Fruit fly (Drosophila melanogaster) whole organism, wandering third instar larva: ENCODE measurements around the gene CG4042.

Experiments
- Abd-B ChIP-seq: fragments of >200 bp; optimal IDR thresholded peaks from 2 replicates; lab custom pipeline; 2017; ENCODE audit warnings: missing biosample characterization, missing genetic modification characterization
- CG32264 ChIP-seq: fragments of 200-800 bp; sonication (Bioruptor generic); optimal IDR thresholded peaks from 2 replicates; lab custom pipeline; 2016; ENCODE audit warnings: missing biosample characterization, missing genetic modification characterization
- CrebA ChIP-seq: fragments of 200-800 bp; sonication (Bioruptor generic); optimal IDR thresholded peaks from 2 replicates; lab custom pipeline; 2016; ENCODE audit warnings: missing biosample characterization, mild to moderate bottlenecking, missing genetic modification characterization, borderline replicate concordance
- Dfd ChIP-seq: fragments of >200 bp; optimal IDR thresholded peaks from 2 replicates; lab custom pipeline; 2017; ENCODE audit warnings: missing biosample characterization, missing genetic modification characterization
- Dif ChIP-seq: fragments of 200-275, 200-300 bp; sonication (Bioruptor generic); optimal IDR thresholded peaks from 2 replicates; lab custom pipeline; 2018; ENCODE audit warnings: missing biosample characterization, missing genetic modification characterization; ENCODE audit not compliant: partially characterized antibody
- GATAd ChIP-seq: sonication (Bioruptor generic); optimal IDR thresholded peaks from 2 replicates; lab custom pipeline; 2016; ENCODE audit warnings: missing biosample characterization, missing genetic modification characterization
- HLH106 ChIP-seq: fragments of 200-800 bp; optimal IDR thresholded peaks from 3 replicates; lab custom pipeline; 2019; ENCODE audit warnings: missing biosample characterization, mild to moderate bottlenecking, missing genetic modification characterization, moderate library complexity
- Hr83 ChIP-seq: fragments of 200-300 bp; sonication (Bioruptor generic); optimal IDR thresholded peaks from 2 replicates; lab custom pipeline; 2016; ENCODE audit warnings: missing biosample characterization, mild to moderate bottlenecking, missing genetic modification characterization, moderate library complexity; ENCODE audit not compliant: poor library complexity, severe bottlenecking
- Jra ChIP-seq: sonication (Bioruptor generic); optimal IDR thresholded peaks from 2 replicates; lab custom pipeline; 2016; ENCODE audit warnings: missing biosample characterization, missing genetic modification characterization
- Myc ChIP-seq: fragments of >200 bp; optimal IDR thresholded peaks from 2 replicates; lab custom pipeline; 2017
- N ChIP-seq: fragments of >200 bp; optimal IDR thresholded peaks from 2 replicates; lab custom pipeline; 2018; ENCODE audit warnings: missing biosample characterization, missing external identifiers, missing genetic modification characterization
- OdsH ChIP-seq: fragments of 200-800 bp; sonication (Bioruptor generic); optimal IDR thresholded peaks from 2 replicates; lab custom pipeline; 2016; ENCODE audit warnings: missing biosample characterization, mild to moderate bottlenecking, missing genetic modification characterization
- Rel ChIP-seq, 2 experiments: fragments of 200-800 bp; sonication (Bioruptor generic) in 1 of 2; optimal IDR thresholded peaks; 2 replicates in 1 of 2; 3 replicates in 1 of 2; lab custom pipeline; 2016 to 2019; ENCODE audit warnings: mild to moderate bottlenecking in 2 of 2, missing biosample characterization in 2 of 2, missing genetic modification characterization in 2 of 2, moderate library complexity in 1 of 2
- Sp1 ChIP-seq: fragments of 200-800 bp; sonication (Bioruptor generic); optimal IDR thresholded peaks from 3 replicates; lab custom pipeline; 2019; ENCODE audit warnings: missing biosample characterization, mild to moderate bottlenecking, missing genetic modification characterization, moderate library complexity
- Vsx2 ChIP-seq: fragments of 200-300, 225-300 bp; sonication (Bioruptor generic); optimal IDR thresholded peaks from 2 replicates; lab custom pipeline; 2018; ENCODE audit warnings: missing biosample characterization, missing genetic modification characterization; ENCODE audit not compliant: partially characterized antibody
- br ChIP-seq: fragments of 200-800 bp; sonication (Bioruptor generic); optimal IDR thresholded peaks from 2 replicates; lab custom pipeline; 2016; ENCODE audit warnings: missing biosample characterization, missing genetic modification characterization
- brk ChIP-seq: fragments of 200-800 bp; sonication (Bioruptor generic); optimal IDR thresholded peaks from 2 replicates; lab custom pipeline; 2016; ENCODE audit warnings: missing biosample characterization, mild to moderate bottlenecking, missing genetic modification characterization
- dl ChIP-seq, 2 experiments: fragments of 175-275, 200-275 bp in 1 of 2; fragments of 200-275 bp in 1 of 2; sonication (Bioruptor generic); optimal IDR thresholded peaks; lab custom pipeline; 2018; ENCODE audit warnings: mild to moderate bottlenecking in 2 of 2, missing biosample characterization in 2 of 2, missing genetic modification characterization in 2 of 2, moderate library complexity in 2 of 2; ENCODE audit not compliant: partially characterized antibody in 2 of 2, insufficient read depth in 1 of 2
- ey ChIP-seq: fragments of 200-800 bp; sonication (Bioruptor generic); optimal IDR thresholded peaks from 2 replicates; lab custom pipeline; 2016; ENCODE audit warnings: missing biosample characterization, missing genetic modification characterization
- foxo ChIP-seq, 2 experiments: fragments of 200-800 bp; sonication (Bioruptor generic); optimal IDR thresholded peaks; 2 replicates in 1 of 2; 3 replicates in 1 of 2; lab custom pipeline; 2016 to 2017; ENCODE audit warnings: missing biosample characterization in 2 of 2, missing genetic modification characterization in 2 of 2
- fru ChIP-seq: fragments of 200-800 bp; sonication (Bioruptor generic); optimal IDR thresholded peaks from 3 replicates; lab custom pipeline; 2016; ENCODE audit warnings: missing biosample characterization, mild to moderate bottlenecking, missing genetic modification characterization
- h ChIP-seq: fragments of 200-800 bp; sonication (Bioruptor generic); optimal IDR thresholded peaks from 3 replicates; lab custom pipeline; 2016; ENCODE audit warnings: missing biosample characterization, mild to moderate bottlenecking, missing genetic modification characterization
- jim ChIP-seq: fragments of 175-275, 200-325 bp; sonication (Bioruptor generic); optimal IDR thresholded peaks from 2 replicates; lab custom pipeline; 2016; ENCODE audit warnings: missing biosample characterization, mild to moderate bottlenecking, missing genetic modification characterization
- lola ChIP-seq: fragments of >200 bp; optimal IDR thresholded peaks from 2 replicates; lab custom pipeline; 2017; ENCODE audit warnings: missing biosample characterization, missing genetic modification characterization
- pan ChIP-seq: fragments of >200 bp; optimal IDR thresholded peaks from 2 replicates; lab custom pipeline; 2017
- psq ChIP-seq: fragments of 200-800 bp; sonication (Bioruptor generic); optimal IDR thresholded peaks from 3 replicates; lab custom pipeline; 2017; ENCODE audit warnings: missing biosample characterization, mild to moderate bottlenecking, missing genetic modification characterization, moderate library complexity
- rgr ChIP-seq: fragments of 200-800 bp; sonication (Bioruptor generic); optimal IDR thresholded peaks from 3 replicates; lab custom pipeline; 2016; ENCODE audit warnings: missing biosample characterization, mild to moderate bottlenecking, missing genetic modification characterization
- sage ChIP-seq: fragments of 200-800 bp; sonication (Bioruptor generic); optimal IDR thresholded peaks from 2 replicates; lab custom pipeline; 2016; ENCODE audit warnings: missing biosample characterization, mild to moderate bottlenecking, missing genetic modification characterization
- tai ChIP-seq: sonication (Bioruptor generic); optimal IDR thresholded peaks from 2 replicates; lab custom pipeline; 2016; ENCODE audit warnings: missing biosample characterization, missing genetic modification characterization
- usp ChIP-seq: fragments of >200 bp; optimal IDR thresholded peaks from 2 replicates; lab custom pipeline; 2017; ENCODE audit warnings: missing biosample characterization, missing genetic modification characterization
- woc ChIP-seq: sonication (Bioruptor generic); optimal IDR thresholded peaks from 2 replicates; lab custom pipeline; 2016; ENCODE audit warnings: missing biosample characterization, mild to moderate bottlenecking, missing genetic modification characterization

CG4042 gene

dm6 chr3L:20732492-20732891 is 38.8 kb downstream of the CG4042 start:
- peak; percentile 24 for TF ChIP-seq woc (GFP tag; lab: Kevin White, UChicago)
- TF ChIP-seq Dif (GFP tag; lab: Kevin White, UChicago): no peak

- peak; percentile 64 for TF ChIP-seq Dif (GFP tag; lab: Kevin White, UChicago)
- TF ChIP-seq jim: no peak
- no peak for TF ChIP-seq usp (GFP tag; lab: Kevin White, UChicago)
- TF ChIP-seq woc (GFP tag; lab: Kevin White, UChicago): peak; percentile 24
- peak; percentile 49 for TF ChIP-seq Hr83 (GFP tag; lab: Kevin White, UChicago)
- peak; percentile 23 for TF ChIP-seq fru
- no peak for TF ChIP-seq Jra
- peak; percentile 69 for TF ChIP-seq brk (GFP tag; lab: Kevin White, UChicago)
- no peak for TF ChIP-seq Myc
- TF ChIP-seq CG32264 (GFP tag; lab: Kevin White, UChicago): no peak
- TF ChIP-seq foxo (GFP tag; optimal IDR thresholded peaks at IDR 0.05; lab: Kevin White, UChicago): peak in 1 of 2 experiments; percentile 1
- no peak for TF ChIP-seq HLH106 (tag; lab: Kevin White, UChicago)
- no peak for TF ChIP-seq N (GFP tag; lab: Kevin White, UChicago)
- peak; percentile 40 for TF ChIP-seq Rel (GFP tag; optimal IDR thresholded peaks at IDR 0.05; lab: Kevin White, UChicago)
- TF ChIP-seq Rel (tag; optimal IDR thresholded peaks at IDR 0.05; lab: Kevin White, UChicago): no peak
- TF ChIP-seq br (GFP tag; lab: Kevin White, UChicago): no peak
- no peak for TF ChIP-seq OdsH (GFP tag; lab: Kevin White, UChicago)
- TF ChIP-seq h (GFP tag; lab: Kevin White, UChicago): no peak
- TF ChIP-seq Vsx2 (GFP tag; lab: Kevin White, UChicago): peak; percentile 16
- no peak for TF ChIP-seq psq (GFP tag; lab: Kevin White, UChicago)
- TF ChIP-seq pan (lab: Kevin White, UChicago): no peak
- no peak for TF ChIP-seq Abd-B (GFP tag; lab: Kevin White, UChicago)
- no peak for TF ChIP-seq lola
- peak; percentile 8 for TF ChIP-seq Sp1 (GFP tag; lab: Kevin White, UChicago)
- TF ChIP-seq CrebA (GFP tag; lab: Kevin White, UChicago): peak; percentile 71
- peak; percentile 3 for TF ChIP-seq tai (GFP tag; lab: Kevin White, UChicago)
- TF ChIP-seq dl (GFP tag; optimal IDR thresholded peaks at IDR 0.05; lab: Kevin White, UChicago; ENCODE audit: insufficient read depth in 1 of 2, partially characterized antibody in 2 of 2): peak; percentile 9 to 61
- TF ChIP-seq GATAd (GFP tag; lab: Kevin White, UChicago): no peak
- TF ChIP-seq ey (GFP tag; lab: Kevin White, UChicago): no peak
- no peak for TF ChIP-seq rgr (GFP tag; lab: Kevin White, UChicago)
- peak; percentile 71 for TF ChIP-seq sage (GFP tag; lab: Kevin White, UChicago)
These were observed 40.7 kb downstream of the CG4042 start, which contains the start of gene CG13252 for dm6 chr3L:20730323-20731238. Gene CG13252, plus strand, starts transcription at chr3L:20730591.

- TF ChIP-seq Dfd (GFP tag; lab: Kevin White, UChicago): no peak
These were observed 41.9 kb downstream of the CG4042 start for dm6 chr3L:20729415-20729814.
